Worm (Caenorhabditis elegans) whole organism, L1 larva: Measurements from ENCODE around the gene C09E8.1.
A peak's percentile ranks its signal among the peaks of the same experiment; 100 is the strongest.

Experiments used
- C34B4.2 ChIP-seq: sonication (generic microtip); optimal IDR thresholded peaks from 2 replicates; lab custom pipeline; 2017; ENCODE audit warnings: mild to moderate bottlenecking, missing genetic modification characterization, missing compliant biosample characterization
- aha-1 ChIP-seq: fragments of 150-350 bp; optimal IDR thresholded peaks from 2 replicates; lab custom pipeline; 2014; ENCODE audit warnings: missing biosample characterization, missing genetic modification characterization
- alr-1 ChIP-seq: fragments of 200-800 bp; sonication (Bioruptor generic); optimal IDR thresholded peaks from 2 replicates; lab custom pipeline; 2018; ENCODE audit warnings: borderline replicate concordance, mild to moderate bottlenecking, missing genetic modification characterization, missing compliant biosample characterization
- aly-2 ChIP-seq: fragments of 150-350 bp; optimal IDR thresholded peaks from 2 replicates; lab custom pipeline; 2014; ENCODE audit warnings: missing biosample characterization, missing genetic modification characterization
- ama-1 ChIP-seq: fragments of 150-350 bp; optimal IDR thresholded peaks from 2 replicates; lab custom pipeline; 2014
- blmp-1 ChIP-seq: fragments of 150-350 bp; optimal IDR thresholded peaks from 2 replicates; lab custom pipeline; 2014; ENCODE audit warnings: missing biosample characterization, missing genetic modification characterization
- ceh-8 ChIP-seq: fragments of 200-800 bp; sonication (Bioruptor generic); optimal IDR thresholded peaks from 2 replicates; lab custom pipeline; 2018; ENCODE audit warnings: mild to moderate bottlenecking, missing genetic modification characterization, moderate library complexity, missing compliant biosample characterization
- ceh-82 ChIP-seq, 3 experiments: fragments of 150-350 bp in 1 of 3; sonication (generic microtip) in 2 of 3; optimal IDR thresholded peaks; 2 replicates each; lab custom pipeline; 2014 to 2017; ENCODE audit warnings: missing biosample characterization in 3 of 3, missing genetic modification characterization in 3 of 3
- ces-1 ChIP-seq: fragments of 150-350 bp; optimal IDR thresholded peaks from 2 replicates; lab custom pipeline; 2014; ENCODE audit warnings: missing biosample characterization, missing genetic modification reagents, missing genetic modification characterization
- efl-1 ChIP-seq, 4 experiments: fragments of 150-350 bp; optimal IDR thresholded peaks in 3 of 4; peaks in 1 of 4; 1 replicate in 1 of 4; 2 replicates in 3 of 4; lab custom pipeline; 2014; ENCODE audit warnings: missing biosample characterization in 2 of 4, missing genetic modification characterization in 2 of 4, missing genetic modification reagents in 2 of 4
- efl-3 ChIP-seq: fragments of 200-800 bp; sonication (Bioruptor generic); optimal IDR thresholded peaks from 2 replicates; lab custom pipeline; 2018; ENCODE audit warnings: mild to moderate bottlenecking, missing genetic modification characterization, missing compliant biosample characterization
- egl-13 ChIP-seq: sonication (generic microtip); optimal IDR thresholded peaks from 2 replicates; lab custom pipeline; 2016; ENCODE audit warnings: missing genotype, missing genetic modification reagents, missing genetic modification characterization, missing compliant biosample characterization
- elt-3 ChIP-seq, 6 experiments: fragments of 150-350 bp in 1 of 6; sonication (generic microtip); optimal IDR thresholded peaks; 2 replicates each; lab custom pipeline; 2017 to 2018; ENCODE audit warnings: missing biosample characterization in 6 of 6, missing genetic modification characterization in 6 of 6, inconsistent platforms in 1 of 6
- ets-5 ChIP-seq: fragments of 200-800 bp; sonication (Bioruptor generic); IDR thresholded peaks from 2 replicates; pipeline ENCODE4 v1.3.6; 2022; ENCODE audit warnings: missing genetic modification characterization, missing compliant biosample characterization
- fos-1 ChIP-seq: fragments of 150-350 bp; optimal IDR thresholded peaks from 2 replicates; lab custom pipeline; 2014; ENCODE audit warnings: missing biosample characterization, missing genetic modification characterization
- grh-1 ChIP-seq: fragments of 200-800 bp; sonication (Bioruptor generic); IDR thresholded peaks from 2 replicates; pipeline ENCODE4 v1.3.6; 2022; ENCODE audit warnings: missing genetic modification reagents, missing genetic modification characterization, missing compliant biosample characterization
- hlh-17 ChIP-seq: fragments of 200-800 bp; sonication (Bioruptor generic); optimal IDR thresholded peaks from 2 replicates; lab custom pipeline; 2018; ENCODE audit warnings: missing genetic modification characterization, mild to moderate bottlenecking, missing compliant biosample characterization, moderate library complexity, borderline replicate concordance
- irx-1 ChIP-seq: sonication (generic microtip); optimal IDR thresholded peaks from 2 replicates; lab custom pipeline; 2016; ENCODE audit warnings: missing genetic modification characterization, missing compliant biosample characterization
- isw-1 ChIP-seq: fragments of 200-800 bp; sonication (Bioruptor generic); IDR thresholded peaks from 2 replicates; pipeline ENCODE4 v1.3.6; 2022; ENCODE audit warnings: missing genetic modification characterization, missing compliant biosample characterization
- lin-13 ChIP-seq: fragments of 150-350 bp; optimal IDR thresholded peaks from 2 replicates; lab custom pipeline; 2014; ENCODE audit warnings: missing biosample characterization, missing genetic modification reagents, missing genetic modification characterization
- lin-39 ChIP-seq: fragments of 150-350 bp; optimal IDR thresholded peaks from 2 replicates; lab custom pipeline; 2014; ENCODE audit warnings: missing biosample characterization, missing genetic modification reagents, missing genetic modification characterization
- lir-3 ChIP-seq: sonication (generic microtip); optimal IDR thresholded peaks from 2 replicates; lab custom pipeline; 2016; ENCODE audit warnings: mild to moderate bottlenecking, missing genetic modification characterization, moderate library complexity, missing compliant biosample characterization; ENCODE audit not compliant: poor library complexity
- mef-2 ChIP-seq: fragments of 150-350 bp; optimal IDR thresholded peaks from 2 replicates; lab custom pipeline; 2014; ENCODE audit warnings: missing biosample characterization, missing genetic modification characterization
- mep-1 ChIP-seq: fragments of 150-350 bp; optimal IDR thresholded peaks from 2 replicates; lab custom pipeline; 2014; ENCODE audit warnings: missing biosample characterization, missing genetic modification characterization
- nhr-11 ChIP-seq: fragments of 150-350 bp; optimal IDR thresholded peaks from 2 replicates; lab custom pipeline; 2014; ENCODE audit warnings: missing biosample characterization, missing genetic modification characterization
- nhr-12 ChIP-seq: sonication (generic microtip); optimal IDR thresholded peaks from 2 replicates; lab custom pipeline; 2017; ENCODE audit warnings: missing biosample characterization, missing genetic modification characterization
- nhr-71 ChIP-seq: sonication (generic microtip); optimal IDR thresholded peaks from 2 replicates; lab custom pipeline; 2016; ENCODE audit warnings: mild to moderate bottlenecking, missing genetic modification characterization, moderate library complexity, missing compliant biosample characterization
- nhr-84 ChIP-seq: sonication (generic microtip); optimal IDR thresholded peaks from 2 replicates; lab custom pipeline; 2017; ENCODE audit warnings: missing biosample characterization, missing genetic modification characterization
- nhr-85 ChIP-seq: sonication (generic microtip); peaks from one replicate; lab custom pipeline; 2016; ENCODE audit warnings: missing genetic modification characterization, inconsistent platforms, missing compliant biosample characterization
- pag-3 ChIP-seq: sonication (generic microtip); optimal IDR thresholded peaks from 2 replicates; lab custom pipeline; 2017; ENCODE audit warnings: missing genetic modification characterization, mild to moderate bottlenecking, missing compliant biosample characterization, antibody characterized with exemption, borderline replicate concordance; ENCODE audit not compliant: insufficient read depth
- pqm-1 ChIP-seq: sonication (generic microtip); optimal IDR thresholded peaks from 3 replicates; lab custom pipeline; 2017; ENCODE audit warnings: missing biosample characterization, missing genetic modification characterization
- rnt-1 ChIP-seq: sonication (generic microtip); optimal IDR thresholded peaks from 2 replicates; lab custom pipeline; 2016; ENCODE audit warnings: mild to moderate bottlenecking, missing genetic modification characterization, moderate library complexity, missing compliant biosample characterization
- skn-1 ChIP-seq: fragments of 150-350 bp; optimal IDR thresholded peaks from 2 replicates; lab custom pipeline; 2014; ENCODE audit warnings: missing biosample characterization, missing genetic modification characterization
- snpc-4 ChIP-seq: fragments of 150-350 bp; optimal IDR thresholded peaks from 2 replicates; lab custom pipeline; 2014; ENCODE audit warnings: missing biosample characterization, missing genetic modification characterization
- sox-4 ChIP-seq: sonication (generic microtip); optimal IDR thresholded peaks from 2 replicates; lab custom pipeline; 2016; ENCODE audit warnings: missing genetic modification characterization, missing compliant biosample characterization
- sptf-1 ChIP-seq: fragments of 150-350 bp; optimal IDR thresholded peaks from 2 replicates; lab custom pipeline; 2014; ENCODE audit warnings: missing biosample characterization, missing genetic modification characterization
- sup-37 ChIP-seq: fragments of 200-800 bp; sonication (Bioruptor generic); optimal IDR thresholded peaks from 2 replicates; lab custom pipeline; 2018; ENCODE audit warnings: mild to moderate bottlenecking, missing genetic modification characterization, missing compliant biosample characterization
- swsn-7 ChIP-seq: sonication (generic microtip); optimal IDR thresholded peaks from 2 replicates; lab custom pipeline; 2016; ENCODE audit warnings: missing genetic modification characterization, missing compliant biosample characterization
- tbx-2 ChIP-seq: sonication (generic microtip); optimal IDR thresholded peaks from 2 replicates; lab custom pipeline; 2016; ENCODE audit warnings: missing genetic modification characterization, missing compliant biosample characterization
- unc-30 ChIP-seq: sonication (generic microtip); optimal IDR thresholded peaks from 2 replicates; lab custom pipeline; 2017; ENCODE audit warnings: missing biosample characterization, missing genetic modification characterization
- unc-86 ChIP-seq: sonication (generic microtip); optimal IDR thresholded peaks from 2 replicates; lab custom pipeline; 2016; ENCODE audit warnings: missing genetic modification characterization, missing compliant biosample characterization
- xbp-1 ChIP-seq: sonication (generic microtip); optimal IDR thresholded peaks from 2 replicates; lab custom pipeline; 2016; ENCODE audit warnings: missing genetic modification characterization, missing compliant biosample characterization
- zag-1 ChIP-seq: fragments of 150-350 bp; optimal IDR thresholded peaks from 2 replicates; lab custom pipeline; 2014; ENCODE audit warnings: missing biosample characterization, missing genetic modification characterization
- ztf-11 ChIP-seq, 2 experiments: sonication (generic microtip); optimal IDR thresholded peaks; 2 replicates each; lab custom pipeline; 2016 to 2017; ENCODE audit warnings: missing genetic modification characterization in 2 of 2, missing biosample characterization in 1 of 2, missing compliant biosample characterization in 1 of 2

The C09E8.1 gene

DNA sequence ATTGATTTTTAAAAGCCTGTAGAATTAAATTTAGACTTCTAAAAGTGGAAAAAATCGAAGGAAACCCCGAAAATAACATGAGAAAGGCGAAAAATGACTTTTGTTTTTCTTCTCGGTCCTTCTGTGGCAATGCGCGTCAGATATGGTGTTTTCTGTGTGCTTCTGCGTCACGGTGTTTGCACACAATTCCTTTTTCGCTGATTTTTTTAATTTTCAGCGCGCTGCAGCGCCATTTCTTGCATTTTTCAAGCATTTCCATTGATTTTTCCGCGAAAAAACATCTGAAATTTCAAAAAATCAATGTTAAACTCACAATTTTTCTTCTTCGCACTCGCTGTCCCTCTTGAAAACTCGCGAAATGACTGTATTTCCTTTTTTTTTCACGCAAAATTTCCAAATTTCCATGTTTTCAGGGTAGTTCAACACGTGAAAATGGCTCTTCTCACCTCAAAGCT, 23.9 kb downstream of the C09E8.1 start, which contains the start of the genes cdc-37 and W08F4.3 (continued):
- no peak for TF ChIP-seq efl-3 (GFP tag; lab: Kevin White, UChicago)
- TF ChIP-seq pqm-1 (tag; lab: Kevin White, UChicago) = no peak
- no peak for TF ChIP-seq isw-1
- no peak for TF ChIP-seq grh-1 (GFP tag; lab: Robert Waterston, UW)
- no peak for TF ChIP-seq aha-1 (tag; lab: Kevin White, UChicago)
- no peak for TF ChIP-seq swsn-7 (tag; lab: Kevin White, UChicago)
- peak; percentile 24 for TF ChIP-seq fos-1 (tag; lab: Kevin White, UChicago)
- TF ChIP-seq aly-2 = no peak
- TF ChIP-seq nhr-11 (tag; lab: Kevin White, UChicago) = no peak
- no peak for TF ChIP-seq mef-2 (tag; lab: Kevin White, UChicago)
- TF ChIP-seq hlh-17 (GFP tag; lab: Kevin White, UChicago) = no peak
- TF ChIP-seq C34B4.2 (tag; lab: Kevin White, UChicago) = no peak
- no peak for TF ChIP-seq tbx-2 (tag; lab: Kevin White, UChicago)
- no peak for TF ChIP-seq ceh-8 (GFP tag; lab: Kevin White, UChicago)
- TF ChIP-seq efl-1 (optimal IDR thresholded peaks at IDR 0.05; lab: Kevin White, UChicago) = peak; percentile 48 to 67
- TF ChIP-seq efl-1 (GFP tag; optimal IDR thresholded peaks at IDR 0.05 in 1 of 2; lab: Kevin White, UChicago) = peak; percentile 62 to 94
- peak; percentile 46 for TF ChIP-seq rnt-1 (tag; lab: Kevin White, UChicago)
- TF ChIP-seq nhr-84 = no peak
- no peak for TF ChIP-seq ama-1 (lab: Kevin White, UChicago)
- no peak for TF ChIP-seq snpc-4
- no peak for TF ChIP-seq alr-1 (tag; lab: Kevin White, UChicago)
- TF ChIP-seq mep-1 (tag; lab: Kevin White, UChicago) = peak; percentile 7
- peak; percentile 17 for TF ChIP-seq nhr-85 (tag; lab: Kevin White, UChicago)
- TF ChIP-seq ces-1 = no peak
- no peak for TF ChIP-seq unc-30 (tag; lab: Kevin White, UChicago)
- TF ChIP-seq sup-37 (GFP tag; lab: Kevin White, UChicago) = no peak
- no peak for TF ChIP-seq ets-5 (GFP tag; lab: Robert Waterston, UW)
- no peak for TF ChIP-seq blmp-1
- TF ChIP-seq ceh-82 (tag; optimal IDR thresholded peaks at IDR 0.05; lab: Kevin White, UChicago) = peak in 1 of 3 experiments; percentile 23
- no peak for TF ChIP-seq irx-1 (tag; lab: Kevin White, UChicago)
- TF ChIP-seq sox-4 = no peak
- no peak for TF ChIP-seq nhr-71
- TF ChIP-seq lin-13 = no peak
- no peak for TF ChIP-seq nhr-12 (tag; lab: Kevin White, UChicago)
- no peak for TF ChIP-seq sptf-1
- no peak for TF ChIP-seq skn-1 (tag; lab: Kevin White, UChicago)
- no peak for TF ChIP-seq ztf-11 (tag; optimal IDR thresholded peaks at IDR 0.05; lab: Kevin White, UChicago)
- TF ChIP-seq egl-13 = no peak
- no peak for TF ChIP-seq lir-3 (tag; lab: Kevin White, UChicago)
- TF ChIP-seq elt-3 (tag; optimal IDR thresholded peaks at IDR 0.05; lab: Kevin White, UChicago) = no peak
- TF ChIP-seq, all 84 proteins: peak for 12

DNA sequence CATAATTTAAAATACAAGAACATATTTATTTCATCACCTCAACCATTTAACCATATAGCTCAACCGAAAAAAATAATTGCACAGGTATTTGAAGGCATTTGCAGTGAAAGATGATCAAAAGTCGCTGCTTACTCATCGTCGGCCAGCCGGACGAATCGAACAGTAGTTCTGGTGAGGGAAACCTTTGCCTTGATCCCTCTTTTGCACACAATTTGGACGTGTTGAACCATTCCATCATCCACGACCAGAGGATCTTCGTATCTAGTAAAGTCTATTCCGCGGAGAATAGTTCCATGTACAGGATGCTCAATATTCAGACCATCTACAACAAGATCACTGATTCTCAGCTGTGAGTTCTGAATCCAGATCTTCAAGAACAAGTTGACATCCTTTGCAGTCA, 25.7 kb downstream of the C09E8.1 start:
- TF ChIP-seq pag-3 (no peak), lin-39 (no peak), zag-1 (tag; lab: Kevin White, UChicago) (no peak)

DNA sequence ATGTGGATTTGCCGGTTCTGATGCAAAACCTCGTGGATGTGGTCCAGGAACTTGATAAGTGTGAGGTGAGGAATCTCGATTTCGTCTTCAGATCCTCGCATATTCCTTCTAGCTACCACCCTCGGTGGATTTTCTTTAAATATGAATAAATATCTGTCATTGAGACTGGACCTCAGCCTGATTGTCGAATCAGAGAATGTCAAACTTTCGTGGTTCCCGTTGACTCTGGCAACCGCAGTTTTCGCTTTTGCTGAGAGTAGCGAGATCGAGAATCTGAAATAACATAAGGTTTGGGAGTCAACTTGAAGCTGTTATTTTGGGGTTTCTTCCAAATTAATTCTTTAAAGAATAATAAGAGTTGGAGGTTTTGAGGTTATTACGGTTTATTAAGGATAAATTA, 26.4 kb downstream of the C09E8.1 start, which contains the start of gene fbxb-14:
TSS of gene fbxb-14 (minus strand) at position 101 of the 400 bp plus-strand sequence.
- TF ChIP-seq unc-86 (tag; lab: Kevin White, UChicago) = no peak
- no peak for TF ChIP-seq sup-37 (GFP tag; lab: Kevin White, UChicago)
- no peak for TF ChIP-seq xbp-1 (tag; lab: Kevin White, UChicago)
